Worm (Caenorhabditis elegans) whole organism, midembryonic: Measurements from ENCODE around the gene K07D4.9.

Experiments used
- cog-1 ChIP-seq: sonication (generic microtip); optimal IDR thresholded peaks from 2 replicates; lab custom pipeline; 2016; ENCODE audit warnings: missing genetic modification characterization, missing compliant biosample characterization
- med-1 ChIP-seq: sonication (generic microtip); optimal IDR thresholded peaks from 2 replicates; lab custom pipeline; 2017; ENCODE audit warnings: missing genetic modification characterization, mild to moderate bottlenecking, missing compliant biosample characterization, antibody characterized with exemption, missing genetic modification reagents; ENCODE audit not compliant: insufficient read depth

- TF ChIP-seq med-1 (GFP tag; lab: Kevin White, UChicago) (no peak), cog-1 (no peak)
Measured at ce11 chrII:3982313-3982712, 46.1 kb upstream of the K07D4.9 start, which contains the start of gene lin-31.
